Worm (Caenorhabditis elegans) whole organism, L3 larva: Measurements from ENCODE around the gene zip-11.

Experiments used
- ama-1 ChIP-seq: fragments of 150-350 bp; optimal IDR thresholded peaks from 2 replicates; lab custom pipeline; 2018
- ceh-28 ChIP-seq: fragments of 150-350 bp; optimal IDR thresholded peaks from 2 replicates; lab custom pipeline; 2014; ENCODE audit warnings: missing biosample characterization, missing genetic modification reagents, missing genetic modification characterization
- ceh-9 ChIP-seq: sonication (generic microtip); optimal IDR thresholded peaks from 2 replicates; lab custom pipeline; 2018; ENCODE audit warnings: missing biosample characterization, missing genetic modification characterization
- elt-1 ChIP-seq: fragments of 150-350 bp; optimal IDR thresholded peaks from 2 replicates; lab custom pipeline; 2014; ENCODE audit warnings: missing biosample characterization, missing genetic modification characterization
- jun-1 ChIP-seq: fragments of 150-350 bp; optimal IDR thresholded peaks from 2 replicates; lab custom pipeline; 2014; ENCODE audit warnings: missing biosample characterization, missing genetic modification reagents, missing genetic modification characterization
- lsy-12 ChIP-seq: sonication (generic microtip); optimal IDR thresholded peaks from 2 replicates; lab custom pipeline; 2016; ENCODE audit warnings: mild to moderate bottlenecking, missing genetic modification characterization, missing compliant biosample characterization
- mdl-1 ChIP-seq: fragments of 150-350 bp; optimal IDR thresholded peaks from 2 replicates; lab custom pipeline; 2014; ENCODE audit warnings: missing biosample characterization, missing genetic modification characterization
- nhr-11 ChIP-seq: fragments of 150-350 bp; optimal IDR thresholded peaks from 2 replicates; lab custom pipeline; 2014; ENCODE audit warnings: missing biosample characterization, missing genetic modification characterization
- nhr-237 ChIP-seq: fragments of 150-350 bp; optimal IDR thresholded peaks from 2 replicates; lab custom pipeline; 2014; ENCODE audit warnings: missing biosample characterization, missing genetic modification characterization
- nhr-28 ChIP-seq: fragments of 150-350 bp; optimal IDR thresholded peaks from 2 replicates; lab custom pipeline; 2014; ENCODE audit warnings: missing biosample characterization, missing genetic modification characterization

- no peak for TF ChIP-seq ceh-28 (tag; lab: Kevin White, UChicago)
- TF ChIP-seq jun-1 (tag; lab: Kevin White, UChicago): no peak
- TF ChIP-seq nhr-28 (tag; lab: Kevin White, UChicago): no peak
- TF ChIP-seq elt-1 (tag; lab: Kevin White, UChicago): no peak
- TF ChIP-seq ama-1 (lab: Kevin White, UChicago): no peak
- TF ChIP-seq lsy-12 (tag; lab: Kevin White, UChicago): no peak
- TF ChIP-seq ceh-9: no peak
- no peak for TF ChIP-seq nhr-237 (tag; lab: Kevin White, UChicago)
- TF ChIP-seq nhr-11 (tag; lab: Kevin White, UChicago): no peak
- no peak for TF ChIP-seq mdl-1
Measured at ce11 chrIV:3271342-3271741, 39.7 kb upstream of the zip-11 start.
